Fruit fly (Drosophila melanogaster) Kc167 (cell line): Measurements from ENCODE around the gene Gr93d.

ENCODE experiments used
- Myc ChIP-seq: fragments of >200 bp; optimal IDR thresholded peaks from 2 replicates; lab custom pipeline; 2017; ENCODE audit warnings: missing external identifiers
- h ChIP-seq: fragments of >200 bp; optimal IDR thresholded peaks from 3 replicates; lab custom pipeline; 2018; ENCODE audit warnings: missing external identifiers
- insv ChIP-seq: fragments of >200 bp; optimal IDR thresholded peaks from 3 replicates; lab custom pipeline; 2018; ENCODE audit warnings: missing external identifiers
- psq ChIP-seq: fragments of >200 bp; optimal IDR thresholded peaks from 2 replicates; lab custom pipeline; 2017; ENCODE audit warnings: missing external identifiers
- ttk ChIP-seq: sonication (Bioruptor generic); optimal IDR thresholded peaks from 2 replicates; lab custom pipeline; 2017; ENCODE audit warnings: missing external identifiers

dm6 chr3R:21851592-21852578 is 5.4 kb upstream of the Gr93d start:
- TF ChIP-seq psq: no peak
- TF ChIP-seq insv (lab: Kevin White, UChicago): no peak
- no peak for TF ChIP-seq h (lab: Kevin White, UChicago)
- no peak for TF ChIP-seq ttk
- no peak for TF ChIP-seq Myc
